Fruit fly (Drosophila melanogaster): Measurements from ENCODE around the gene ago.

- TF ChIP-seq Dll (optimal IDR thresholded peaks at IDR 0.05): no peak
- TF ChIP-seq EcR (GFP tag; optimal IDR thresholded peaks at IDR 0.05): no peak
Observed at dm6 chr3L:4238195-4238594, 15.9 kb downstream of the ago start.

All from whole organism.